Worm (Caenorhabditis elegans): ENCODE data around the gene par-1.

- TF ChIP-seq nhr-237 (tag; optimal IDR thresholded peaks at IDR 0.05): no peak
- no peak for TF ChIP-seq pha-4 (GFP tag; IDR thresholded peaks at IDR 0.05)
- TF ChIP-seq pha-4 (tag; optimal IDR thresholded peaks at IDR 0.05): no peak
- TF ChIP-seq ces-1 (GFP tag; optimal IDR thresholded peaks at IDR 0.05): no peak
- TF ChIP-seq zag-1 (tag; optimal IDR thresholded peaks at IDR 0.05): no peak
- TF ChIP-seq ama-1 (optimal IDR thresholded peaks at IDR 0.05): no peak
These were observed 50.2 kb downstream of the par-1 start for ce11 chrV:14094953-14095352.

Data from whole organism, L4 larva.